Worm (Caenorhabditis elegans) whole organism, young adult: ENCODE results near the gene rgs-1.

Experiments used
- B0261.1 ChIP-seq: sonication (generic microtip); optimal IDR thresholded peaks from 2 replicates; lab custom pipeline; 2016; ENCODE audit warnings: mild to moderate bottlenecking, missing genetic modification characterization, moderate library complexity, missing compliant biosample characterization
- C06A6.2 ChIP-seq: fragments of 200-800 bp; sonication (Bioruptor generic); conservative IDR thresholded peaks from 2 replicates; pipeline ENCODE4 v1.3.6; 2022; ENCODE audit warnings: missing genetic modification characterization, missing compliant biosample characterization
- F23B12.7 ChIP-seq: sonication (generic microtip); optimal IDR thresholded peaks from 2 replicates; lab custom pipeline; 2017; ENCODE audit warnings: missing genetic modification characterization, mild to moderate bottlenecking, missing compliant biosample characterization, antibody characterized with exemption, moderate library complexity; ENCODE audit not compliant: insufficient read depth
- F37B4.10 ChIP-seq: fragments of 200-800 bp; sonication (Bioruptor generic); IDR thresholded peaks from 2 replicates; pipeline ENCODE4 v1.3.6; 2022; ENCODE audit warnings: missing genetic modification characterization, missing compliant biosample characterization
- F49E8.2 ChIP-seq: sonication (generic microtip); optimal IDR thresholded peaks from 3 replicates; lab custom pipeline; 2017; ENCODE audit warnings: missing genetic modification characterization, mild to moderate bottlenecking, missing compliant biosample characterization, antibody characterized with exemption, moderate library complexity; ENCODE audit not compliant: insufficient read depth
- F52B5.7 ChIP-seq: sonication (generic microtip); optimal IDR thresholded peaks from 2 replicates; lab custom pipeline; 2016; ENCODE audit warnings: mild to moderate bottlenecking, missing genetic modification characterization, missing compliant biosample characterization
- T26A5.8 ChIP-seq: sonication (generic microtip); optimal IDR thresholded peaks from 2 replicates; lab custom pipeline; 2016; ENCODE audit warnings: missing genetic modification characterization, missing compliant biosample characterization
- ZK185.1 ChIP-seq: sonication (generic microtip); optimal IDR thresholded peaks from 2 replicates; lab custom pipeline; 2016; ENCODE audit warnings: mild to moderate bottlenecking, missing genetic modification characterization, missing compliant biosample characterization; ENCODE audit not compliant: poor library complexity, severe bottlenecking
- aptf-2 ChIP-seq: fragments of 200-800 bp; sonication (Bioruptor generic); conservative IDR thresholded peaks from 2 replicates; pipeline ENCODE4 v1.3.6; 2022; ENCODE audit warnings: missing genetic modification reagents, missing genetic modification characterization, missing compliant biosample characterization
- atf-7 ChIP-seq: sonication (generic microtip); optimal IDR thresholded peaks from 2 replicates; lab custom pipeline; 2017; ENCODE audit warnings: mild to moderate bottlenecking, missing genetic modification characterization, missing compliant biosample characterization
- attf-5 ChIP-seq: fragments of 200-800 bp; sonication (Bioruptor generic); optimal IDR thresholded peaks from 2 replicates; lab custom pipeline; 2018; ENCODE audit warnings: mild to moderate bottlenecking, missing genetic modification characterization, missing compliant biosample characterization
- bed-1 ChIP-seq: fragments of 200-800 bp; sonication (Bioruptor generic); IDR thresholded peaks from 2 replicates; pipeline ENCODE4 v1.3.6; 2022; ENCODE audit warnings: missing genetic modification reagents, missing genetic modification characterization, missing compliant biosample characterization
- cebp-2 ChIP-seq: fragments of 200-800 bp; sonication (Bioruptor generic); IDR thresholded peaks from 2 replicates; pipeline ENCODE4 v1.3.6; 2022; ENCODE audit warnings: missing genetic modification characterization, missing compliant biosample characterization
- ceh-40 ChIP-seq: fragments of 200-800 bp; sonication (Bioruptor generic); IDR thresholded peaks from 2 replicates; pipeline ENCODE4 v1.3.6; 2022; ENCODE audit warnings: missing genetic modification characterization, missing compliant biosample characterization
- ceh-58 ChIP-seq: fragments of 200-800 bp; sonication (Bioruptor generic); IDR thresholded peaks from 2 replicates; pipeline ENCODE4 v1.3.6; 2022; ENCODE audit warnings: missing genetic modification characterization, missing compliant biosample characterization
- dpff-1 ChIP-seq: sonication (generic microtip); optimal IDR thresholded peaks from 2 replicates; lab custom pipeline; 2017; ENCODE audit warnings: mild to moderate bottlenecking, missing genetic modification characterization, missing compliant biosample characterization
- dpl-1 ChIP-seq: fragments of 150-350 bp; optimal IDR thresholded peaks from 2 replicates; lab custom pipeline; 2014; ENCODE audit warnings: missing biosample characterization, missing genetic modification reagents, missing genetic modification characterization
- egl-18 ChIP-seq: fragments of 200-800 bp; sonication (Bioruptor generic); IDR thresholded peaks from 2 replicates; pipeline ENCODE4 v1.3.6; 2022; ENCODE audit warnings: missing genetic modification reagents, missing genetic modification characterization, missing compliant biosample characterization
- hsf-1 ChIP-seq: fragments of 200-800 bp; sonication (Bioruptor generic); IDR thresholded peaks from 2 replicates; pipeline ENCODE4 v1.3.6; 2022; ENCODE audit warnings: missing genetic modification reagents, missing genetic modification characterization, missing compliant biosample characterization
- lsy-27 ChIP-seq: sonication (generic microtip); optimal IDR thresholded peaks from 2 replicates; lab custom pipeline; 2017; ENCODE audit warnings: missing genetic modification characterization, mild to moderate bottlenecking, missing compliant biosample characterization, antibody characterized with exemption, missing genotype, borderline replicate concordance; ENCODE audit not compliant: insufficient read depth
- madf-3 ChIP-seq: fragments of 200-800 bp; sonication (Bioruptor generic); IDR thresholded peaks from 2 replicates; pipeline ENCODE4 v1.3.6; 2022; ENCODE audit warnings: missing genetic modification reagents, missing genetic modification characterization, missing compliant biosample characterization
- mes-4 ChIP-seq: sonication (generic microtip); optimal IDR thresholded peaks from 2 replicates; lab custom pipeline; 2016; ENCODE audit warnings: missing genotype, missing genetic modification characterization, missing compliant biosample characterization
- nhr-27 ChIP-seq: fragments of 200-800 bp; sonication (Bioruptor generic); optimal IDR thresholded peaks from 2 replicates; lab custom pipeline; 2018; ENCODE audit warnings: mild to moderate bottlenecking, missing genetic modification characterization, moderate library complexity, missing compliant biosample characterization
- nhr-80 ChIP-seq: sonication (generic microtip); optimal IDR thresholded peaks from 2 replicates; lab custom pipeline; 2016; ENCODE audit warnings: missing genetic modification characterization, missing compliant biosample characterization
- pha-4 ChIP-seq: fragments of 150-350 bp; sonication (generic microtip); optimal IDR thresholded peaks from 2 replicates; lab custom pipeline; 2014; ENCODE audit warnings: missing biosample characterization, missing genetic modification reagents, missing genetic modification characterization
- rcor-1 ChIP-seq: fragments of 200-800 bp; sonication (Bioruptor generic); IDR thresholded peaks from 2 replicates; pipeline ENCODE4 v1.3.6; 2022; ENCODE audit warnings: missing genetic modification reagents, missing genetic modification characterization, missing compliant biosample characterization
- repo-1 ChIP-seq: sonication (generic microtip); optimal IDR thresholded peaks from 2 replicates; lab custom pipeline; 2017; ENCODE audit warnings: mild to moderate bottlenecking, missing genetic modification characterization, missing compliant biosample characterization
- sdz-38 ChIP-seq: sonication (generic microtip); optimal IDR thresholded peaks from 2 replicates; lab custom pipeline; 2016; ENCODE audit warnings: missing genotype, missing genetic modification characterization, missing compliant biosample characterization
- sea-2 ChIP-seq: fragments of 200-800 bp; sonication (Bioruptor generic); IDR thresholded peaks from 2 replicates; pipeline ENCODE4 v1.3.6; 2022; ENCODE audit warnings: missing genetic modification characterization, missing compliant biosample characterization
- snpc-1.3 ChIP-seq: sonication (generic microtip); optimal IDR thresholded peaks from 2 replicates; lab custom pipeline; 2017; ENCODE audit warnings: missing genetic modification characterization, mild to moderate bottlenecking, missing compliant biosample characterization, antibody characterized with exemption, moderate library complexity, missing genotype, missing genetic modification reagents; ENCODE audit not compliant: insufficient read depth
- snpc-4 ChIP-seq, 5 experiments: fragments of 150-350 bp in 1 of 5; sonication (generic microtip) in 4 of 5; optimal IDR thresholded peaks; 2 replicates each; lab custom pipeline; 2014 to 2018; ENCODE audit warnings: missing genetic modification characterization in 5 of 5, missing biosample characterization in 3 of 5, antibody characterized with exemption in 2 of 5, mild to moderate bottlenecking in 2 of 5, missing compliant biosample characterization in 2 of 5, missing genotype in 2 of 5, moderate library complexity in 2 of 5, missing genetic modification reagents in 1 of 5
- sptf-2 ChIP-seq: fragments of 200-800 bp; sonication (Bioruptor generic); optimal IDR thresholded peaks from 2 replicates; lab custom pipeline; 2018; ENCODE audit warnings: mild to moderate bottlenecking, missing genetic modification characterization, missing compliant biosample characterization
- tbx-9 ChIP-seq: sonication (generic microtip); optimal IDR thresholded peaks from 2 replicates; lab custom pipeline; 2016; ENCODE audit warnings: borderline replicate concordance, missing genetic modification characterization, inconsistent platforms, missing compliant biosample characterization
- unc-62 ChIP-seq: fragments of 150-350 bp; optimal IDR thresholded peaks from 2 replicates; lab custom pipeline; 2014; ENCODE audit warnings: missing biosample characterization, missing genetic modification reagents, missing genetic modification characterization
- zim-3 ChIP-seq: sonication (generic microtip); optimal IDR thresholded peaks from 2 replicates; lab custom pipeline; 2017; ENCODE audit warnings: mild to moderate bottlenecking, missing genetic modification characterization, moderate library complexity, missing compliant biosample characterization
- ztf-28 ChIP-seq: fragments of 200-800 bp; sonication (Bioruptor generic); IDR thresholded peaks from 2 replicates; pipeline ENCODE4 v1.3.6; 2022; ENCODE audit warnings: missing genetic modification reagents, missing genetic modification characterization, missing compliant biosample characterization

rgs-1 gene

ce11 chrIII:10033881-10034280 lies 17.5 kb upstream of the rgs-1 start, which contains the start of gene M04D8.8:
Gene M04D8.8, plus strand, starts transcription at chrIII:10034181.
- TF ChIP-seq mes-4 (tag; lab: Kevin White, UChicago) (no peak), unc-62 (no peak), zim-3 (no peak), nhr-80 (tag; lab: Kevin White, UChicago) (no peak), hsf-1 (no peak), lsy-27 (tag; lab: Kevin White, UChicago) (no peak), nhr-27 (tag; lab: Kevin White, UChicago) (no peak), dpff-1 (no peak)

DNA sequence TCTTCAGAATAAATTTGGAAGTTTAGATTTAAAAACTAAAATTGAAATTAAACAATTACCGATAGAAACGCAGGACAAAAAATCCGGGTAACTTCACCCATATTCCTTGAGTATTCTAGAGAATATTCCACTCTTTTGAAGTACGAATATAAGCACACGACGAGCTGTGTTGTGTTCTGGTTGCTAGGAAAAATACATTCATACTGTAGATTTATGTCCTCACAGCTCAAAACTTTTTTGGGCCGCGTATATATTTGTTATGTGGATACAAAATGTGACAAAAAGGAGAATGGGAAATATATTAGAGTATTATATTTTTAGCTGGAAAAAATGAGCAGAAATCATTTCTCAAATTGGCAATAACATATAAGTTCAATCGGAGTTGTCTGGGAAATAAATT lies 16.9 kb upstream of the rgs-1 start, which contains the start of gene M04D8.5:
Gene M04D8.5, minus strand, starts transcription at position 101 of the 400 bp plus-strand sequence.
- no peak for TF ChIP-seq F49E8.2 (tag; lab: Kevin White, UChicago)
- no peak for TF ChIP-seq C06A6.2 (GFP tag; lab: Robert Waterston, UW)
- TF ChIP-seq ztf-28 (GFP tag; lab: Robert Waterston, UW): no peak
- TF ChIP-seq egl-18 (GFP tag; lab: Robert Waterston, UW): no peak
- TF ChIP-seq dpl-1: no peak
- TF ChIP-seq nhr-80 (tag; lab: Kevin White, UChicago): no peak
- TF ChIP-seq cebp-2 (GFP tag; lab: Robert Waterston, UW): no peak
- TF ChIP-seq B0261.1 (tag; lab: Kevin White, UChicago): no peak

ce11 chrIII:10030549-10030948 lies 14.2 kb upstream of the rgs-1 start, which contains the start of gene M04D8.4:
Gene M04D8.4, minus strand, starts transcription at chrIII:10030649.
- TF ChIP-seq zim-3 (no peak), ceh-40 (no peak), egl-18 (GFP tag; lab: Robert Waterston, UW) (no peak), pha-4 (tag; lab: Kevin White, UChicago) (no peak), sptf-2 (GFP tag; lab: Kevin White, UChicago) (no peak), ceh-58 (GFP tag; lab: Robert Waterston, UW) (no peak), aptf-2 (no peak), F23B12.7 (no peak)
- TF ChIP-seq, all 124 proteins: peak for 0

ce11 chrIII:10027947-10028346 lies 11.6 kb upstream of the rgs-1 start, which contains the start of gene ins-23:
Gene ins-23, plus strand, starts transcription at chrIII:10028247.
- no peak for TF ChIP-seq atf-7 (tag; lab: Kevin White, UChicago)
- no peak for TF ChIP-seq sea-2
- no peak for TF ChIP-seq snpc-4 (GFP tag; optimal IDR thresholded peaks at IDR 0.05; lab: Kevin White, UChicago)
- no peak for TF ChIP-seq snpc-4 (tag; optimal IDR thresholded peaks at IDR 0.05; lab: Kevin White, UChicago)
- TF ChIP-seq repo-1: no peak
- no peak for TF ChIP-seq ZK185.1 (tag; lab: Kevin White, UChicago)
- TF ChIP-seq sdz-38 (tag; lab: Kevin White, UChicago): no peak
- no peak for TF ChIP-seq snpc-1.3 (tag; lab: Kevin White, UChicago)
- TF ChIP-seq F52B5.7 (tag; lab: Kevin White, UChicago): no peak
- TF ChIP-seq madf-3 (GFP tag; lab: Robert Waterston, UW): no peak
- TF ChIP-seq rcor-1 (GFP tag; lab: Robert Waterston, UW): no peak
- no peak for TF ChIP-seq tbx-9 (tag; lab: Kevin White, UChicago)
- no peak for TF ChIP-seq F37B4.10
- no peak for TF ChIP-seq bed-1
- TF ChIP-seq T26A5.8 (tag; lab: Kevin White, UChicago): no peak
- no peak for TF ChIP-seq attf-5
